Fruit fly (Drosophila melanogaster) whole organism, prepupa: ENCODE measurements around the gene CG5282.

Experiments
- Blimp-1 ChIP-seq: fragments of 200-800 bp; sonication (Bioruptor generic); optimal IDR thresholded peaks from 3 replicates; lab custom pipeline; 2017; ENCODE audit warnings: missing biosample characterization, missing genetic modification characterization, mild to moderate bottlenecking, moderate library complexity, missing genetic modification reagents
- CG10669 ChIP-seq: fragments of 200-800 bp; sonication (Bioruptor generic); optimal IDR thresholded peaks from 3 replicates; lab custom pipeline; 2018; ENCODE audit warnings: missing biosample characterization, mild to moderate bottlenecking, missing genetic modification characterization, moderate library complexity
- CG11294 ChIP-seq: fragments of 200-800 bp; sonication (Bioruptor generic); IDR thresholded peaks from 2 replicates; pipeline ENCODE4 v1.3.6; 2022; ENCODE audit warnings: missing biosample characterization, missing genetic modification characterization
- CG11902 ChIP-seq: fragments of 200-800 bp; sonication (Bioruptor generic); optimal IDR thresholded peaks from 3 replicates; lab custom pipeline; 2016; ENCODE audit warnings: missing biosample characterization, missing genetic modification characterization
- CG15336 ChIP-seq: fragments of 200-800 bp; sonication (Bioruptor generic); IDR thresholded peaks from 2 replicates; pipeline ENCODE4 v1.3.6; 2022; ENCODE audit warnings: missing biosample characterization, missing genetic modification characterization
- CG3032 ChIP-seq: fragments of 200-800 bp; optimal IDR thresholded peaks from 2 replicates; lab custom pipeline; 2019; ENCODE audit warnings: missing biosample characterization, mild to moderate bottlenecking, missing genetic modification characterization, moderate library complexity
- CG32006 ChIP-seq: fragments of 200-800 bp; sonication (Bioruptor generic); optimal IDR thresholded peaks from 3 replicates; lab custom pipeline; 2017; ENCODE audit warnings: missing biosample characterization, mild to moderate bottlenecking, missing genetic modification characterization
- CG34406 ChIP-seq: fragments of 200-800 bp; sonication (Bioruptor generic); optimal IDR thresholded peaks from 3 replicates; lab custom pipeline; 2016; ENCODE audit warnings: missing biosample characterization, missing genetic modification characterization
- CG3919 ChIP-seq: fragments of 200-800 bp; sonication (Bioruptor generic); optimal IDR thresholded peaks from 3 replicates; lab custom pipeline; 2016; ENCODE audit warnings: missing biosample characterization, missing genetic modification characterization
- CG4318 ChIP-seq: fragments of 200-800 bp; sonication (Bioruptor generic); optimal IDR thresholded peaks from 3 replicates; lab custom pipeline; 2017; ENCODE audit warnings: missing biosample characterization, mild to moderate bottlenecking, missing genetic modification characterization
- CG6163 ChIP-seq: fragments of 200-800 bp; sonication (Bioruptor generic); IDR thresholded peaks from 3 replicates; pipeline ENCODE4 v1.3.6; 2022; ENCODE audit warnings: missing biosample characterization, missing genetic modification characterization
- CG6276 ChIP-seq: fragments of 200-800 bp; sonication (Bioruptor generic); optimal IDR thresholded peaks from 2 replicates; lab custom pipeline; 2017; ENCODE audit warnings: missing biosample characterization, mild to moderate bottlenecking, missing genetic modification characterization
- CG6792 ChIP-seq: fragments of 200-800 bp; sonication (Bioruptor generic); optimal IDR thresholded peaks from 3 replicates; lab custom pipeline; 2016; ENCODE audit warnings: missing biosample characterization, missing genetic modification characterization
- CG7368 ChIP-seq: fragments of 200-800 bp; sonication (Bioruptor generic); optimal IDR thresholded peaks from 3 replicates; lab custom pipeline; 2016; ENCODE audit warnings: missing biosample characterization, missing genetic modification characterization
- CG8119 ChIP-seq: fragments of 200-800 bp; sonication (Bioruptor generic); IDR thresholded peaks from 3 replicates; pipeline ENCODE4 v1.3.6; 2022; ENCODE audit warnings: missing biosample characterization, missing genetic modification characterization
- CG8632 ChIP-seq: fragments of 200-800 bp; sonication (Bioruptor generic); optimal IDR thresholded peaks from 3 replicates; lab custom pipeline; 2016; ENCODE audit warnings: missing biosample characterization, missing genetic modification characterization
- CG9139 ChIP-seq: fragments of 200-800 bp; sonication (Bioruptor generic); optimal IDR thresholded peaks from 3 replicates; lab custom pipeline; 2017; ENCODE audit warnings: missing biosample characterization, mild to moderate bottlenecking, missing genetic modification characterization
- Eip78C ChIP-seq: fragments of 200-800 bp; sonication (Bioruptor generic); peaks from one replicate; lab custom pipeline; 2016; ENCODE audit warnings: missing biosample characterization, missing genetic modification characterization
- Ets96B ChIP-seq: fragments of 200-800 bp; optimal IDR thresholded peaks from 2 replicates; lab custom pipeline; 2019; ENCODE audit warnings: missing biosample characterization, mild to moderate bottlenecking, missing genetic modification characterization, moderate library complexity
- Gug ChIP-seq: fragments of 200-800 bp; sonication (Bioruptor generic); IDR thresholded peaks from 2 replicates; pipeline ENCODE4 v1.3.6; 2022; ENCODE audit warnings: missing biosample characterization, missing genetic modification characterization
- Hr4 ChIP-seq: fragments of 200-800 bp; sonication (Bioruptor generic); optimal IDR thresholded peaks from 3 replicates; lab custom pipeline; 2016; ENCODE audit warnings: missing biosample characterization, missing genetic modification characterization
- Lpt ChIP-seq: fragments of 200-800 bp; sonication (Bioruptor generic); optimal IDR thresholded peaks from 3 replicates; lab custom pipeline; 2016; ENCODE audit warnings: missing biosample characterization, missing genetic modification characterization
- Met ChIP-seq: fragments of 200-800 bp; sonication (Bioruptor generic); optimal IDR thresholded peaks from 3 replicates; lab custom pipeline; 2016; ENCODE audit warnings: missing biosample characterization, missing genetic modification characterization
- OdsH ChIP-seq: fragments of 200-800 bp; sonication (Bioruptor generic); optimal IDR thresholded peaks from 3 replicates; lab custom pipeline; 2016; ENCODE audit warnings: missing biosample characterization, missing genetic modification characterization
- Smox ChIP-seq: fragments of 200-800 bp; sonication (Bioruptor generic); optimal IDR thresholded peaks from 3 replicates; lab custom pipeline; 2016; ENCODE audit warnings: missing biosample characterization, missing genetic modification characterization
- Sox102F ChIP-seq: fragments of 200-800 bp; sonication (Bioruptor generic); optimal IDR thresholded peaks from 2 replicates; lab custom pipeline; 2016; ENCODE audit warnings: missing biosample characterization, mild to moderate bottlenecking, missing genetic modification characterization
- Sox14 ChIP-seq: fragments of 200-800 bp; sonication (Bioruptor generic); optimal IDR thresholded peaks from 3 replicates; lab custom pipeline; 2016; ENCODE audit warnings: missing biosample characterization, missing genetic modification characterization
- Sox15 ChIP-seq: fragments of 200-800 bp; sonication (Bioruptor generic); optimal IDR thresholded peaks from 3 replicates; lab custom pipeline; 2016; ENCODE audit warnings: missing biosample characterization, missing genetic modification characterization
- acj6 ChIP-seq: fragments of 200-800 bp; sonication (Bioruptor generic); optimal IDR thresholded peaks from 3 replicates; lab custom pipeline; 2016; ENCODE audit warnings: missing biosample characterization, missing genetic modification characterization
- dac ChIP-seq: fragments of 200-800 bp; sonication (Bioruptor generic); optimal IDR thresholded peaks from 2 replicates; lab custom pipeline; 2017; ENCODE audit warnings: missing biosample characterization, mild to moderate bottlenecking, missing genetic modification characterization
- eg ChIP-seq: fragments of 200-800 bp; sonication (Bioruptor generic); IDR thresholded peaks from 3 replicates; pipeline ENCODE4 v1.3.6; 2022; ENCODE audit warnings: missing biosample characterization, missing genetic modification characterization
- fd59A ChIP-seq: fragments of 200-800 bp; sonication (Bioruptor generic); optimal IDR thresholded peaks from 2 replicates; lab custom pipeline; 2017; ENCODE audit warnings: missing biosample characterization, mild to moderate bottlenecking, missing genetic modification characterization, missing genetic modification reagents
- fd85E ChIP-seq: fragments of 200-800 bp; sonication (Bioruptor generic); optimal IDR thresholded peaks from 3 replicates; lab custom pipeline; 2016; ENCODE audit warnings: missing biosample characterization, missing genetic modification characterization
- lz ChIP-seq: fragments of 200-800 bp; sonication (Bioruptor generic); optimal IDR thresholded peaks from 3 replicates; lab custom pipeline; 2016; ENCODE audit warnings: missing biosample characterization, missing genetic modification characterization
- net ChIP-seq: fragments of 200-800 bp; sonication (Bioruptor generic); optimal IDR thresholded peaks from 3 replicates; lab custom pipeline; 2016; ENCODE audit warnings: missing biosample characterization, missing genetic modification characterization
- pdm3 ChIP-seq: fragments of 200-800 bp; sonication (Bioruptor generic); optimal IDR thresholded peaks from 3 replicates; lab custom pipeline; 2016; ENCODE audit warnings: missing biosample characterization, missing genetic modification characterization
- salr ChIP-seq, 2 experiments: fragments of 200-800 bp; sonication (Bioruptor generic); optimal IDR thresholded peaks; 3 replicates each; lab custom pipeline; 2016 to 2018; ENCODE audit warnings: missing biosample characterization in 2 of 2, missing genetic modification characterization in 2 of 2, mild to moderate bottlenecking in 1 of 2
- spab ChIP-seq: fragments of 200-800 bp; sonication (Bioruptor generic); optimal IDR thresholded peaks from 2 replicates; lab custom pipeline; 2017; ENCODE audit warnings: missing biosample characterization, mild to moderate bottlenecking, missing genetic modification characterization, missing genetic modification reagents

CG5282 gene

dm6 chr3L:20471499-20472313, 45.8 kb upstream of the CG5282 start (continued):
- TF ChIP-seq Sox14 (GFP tag; lab: Kevin White, UChicago) (peak; percentile 25), CG32006 (GFP tag; lab: Kevin White, UChicago) (peak; percentile 22), Eip78C (GFP tag; lab: Kevin White, UChicago) (peak; percentile 75), OdsH (GFP tag; lab: Kevin White, UChicago) (peak; percentile 1), Hr4 (GFP tag; lab: Kevin White, UChicago) (peak; percentile 34)

dm6 chr3L:20470991-20471498, 45.2 kb upstream of the CG5282 start:
- no peak for TF ChIP-seq CG34406
- TF ChIP-seq CG15336, result peak; percentile 76
- peak; percentile 24 for TF ChIP-seq CG8632 (GFP tag; lab: Kevin White, UChicago)
- no peak for TF ChIP-seq CG3032 (tag; lab: Kevin White, UChicago)
- peak; percentile 1 for TF ChIP-seq Lpt (GFP tag; lab: Kevin White, UChicago)
- TF ChIP-seq Gug, result peak; percentile 48
- no peak for TF ChIP-seq CG9139 (GFP tag; lab: Kevin White, UChicago)
- TF ChIP-seq Ets96B, result no peak
- TF ChIP-seq dac, result peak; percentile 12
- TF ChIP-seq fd59A (GFP tag; lab: Kevin White, UChicago), result peak; percentile 37
- peak; percentile 47 for TF ChIP-seq net (GFP tag; lab: Kevin White, UChicago)
- no peak for TF ChIP-seq spab (GFP tag; lab: Kevin White, UChicago)
- no peak for TF ChIP-seq pdm3 (GFP tag; lab: Kevin White, UChicago)
- peak; percentile 82 for TF ChIP-seq eg
- peak; percentile 50 for TF ChIP-seq CG6276
- TF ChIP-seq acj6, result peak; percentile 8
- TF ChIP-seq OdsH (GFP tag; lab: Kevin White, UChicago), result peak; percentile 39
- TF ChIP-seq fd85E (GFP tag; lab: Kevin White, UChicago), result no peak
- TF ChIP-seq Smox, result no peak
- peak; percentile 38 for TF ChIP-seq CG10669 (GFP tag; lab: Kevin White, UChicago)
- TF ChIP-seq Eip78C (GFP tag; lab: Kevin White, UChicago), result peak; percentile 75
- TF ChIP-seq Met (GFP tag; lab: Kevin White, UChicago), result no peak
- peak; percentile 81 for TF ChIP-seq CG6163 (GFP tag; lab: Robert Waterston, UW)
- peak; percentile 49; the same call in 1 of the 2 replicates for TF ChIP-seq CG11294 (GFP tag; lab: Robert Waterston, UW)
- TF ChIP-seq CG3919 (GFP tag; lab: Kevin White, UChicago), result peak; percentile 47
- no peak for TF ChIP-seq lz
- peak; percentile 68 for TF ChIP-seq CG32006 (GFP tag; lab: Kevin White, UChicago)
- peak; percentile 6 for TF ChIP-seq CG4318 (GFP tag; lab: Kevin White, UChicago)
- no peak for TF ChIP-seq CG11902 (GFP tag; lab: Kevin White, UChicago)
- peak in 1 of 2 experiments; percentile 42 for TF ChIP-seq salr (GFP tag; optimal IDR thresholded peaks at IDR 0.05; lab: Kevin White, UChicago)
- TF ChIP-seq CG8119, result peak; percentile 49; the same call in 2 of the 3 replicates
- TF ChIP-seq Sox15 (GFP tag; lab: Kevin White, UChicago), result no peak
- peak; percentile 22 for TF ChIP-seq CG7368
- TF ChIP-seq CG6792 (GFP tag; lab: Kevin White, UChicago), result peak; percentile 9

- no peak for TF ChIP-seq CG34406
- no peak for TF ChIP-seq Sox102F (GFP tag; lab: Kevin White, UChicago)
- TF ChIP-seq Blimp-1 (GFP tag; lab: Kevin White, UChicago), result peak; percentile 49
- TF ChIP-seq Sox15 (GFP tag; lab: Kevin White, UChicago), result no peak
These were observed 41.6 kb upstream of the CG5282 start for dm6 chr3L:20467433-20467832.
